Fruit fly (Drosophila melanogaster) whole organism, embryonic: ENCODE results near the gene Drsl2.

Source experiments
- Atf6 ChIP-seq: fragments of 200-800 bp; sonication (Bioruptor generic); IDR thresholded peaks from 2 replicates; pipeline ENCODE4 v1.3.6; 2022; ENCODE audit warnings: missing biosample characterization, missing genetic modification characterization
- CG11247 ChIP-seq: fragments of 200-800 bp; sonication (Bioruptor generic); IDR thresholded peaks from 2 replicates; pipeline ENCODE4 v1.3.6; 2022; ENCODE audit warnings: missing biosample characterization, missing genetic modification characterization
- CG12391 ChIP-seq: fragments of 200-800 bp; sonication (Bioruptor generic); optimal IDR thresholded peaks from 3 replicates; lab custom pipeline; 2018; ENCODE audit warnings: missing biosample characterization, mild to moderate bottlenecking, missing genetic modification characterization, moderate library complexity
- CG12942 ChIP-seq: fragments of 200-800 bp; sonication (Bioruptor generic); optimal IDR thresholded peaks from 3 replicates; lab custom pipeline; 2016; ENCODE audit warnings: missing biosample characterization, missing genetic modification characterization
- CG17359 ChIP-seq: fragments of 200-800 bp; sonication (Bioruptor generic); optimal IDR thresholded peaks from 3 replicates; lab custom pipeline; 2018; ENCODE audit warnings: missing biosample characterization, mild to moderate bottlenecking, missing genetic modification characterization, moderate library complexity
- CG17912 ChIP-seq: fragments of 200-800 bp; sonication (Bioruptor generic); optimal IDR thresholded peaks from 2 replicates; lab custom pipeline; 2018; ENCODE audit warnings: missing biosample characterization, mild to moderate bottlenecking, missing genetic modification characterization
- CG18599 ChIP-seq: fragments of 200-800 bp; sonication (Bioruptor generic); optimal IDR thresholded peaks from 3 replicates; lab custom pipeline; 2017; ENCODE audit warnings: missing biosample characterization, missing genetic modification characterization, mild to moderate bottlenecking, moderate library complexity, missing genetic modification reagents
- CG3995 ChIP-seq: fragments of 200-800 bp; sonication (Bioruptor generic); optimal IDR thresholded peaks from 3 replicates; lab custom pipeline; 2016; ENCODE audit warnings: missing biosample characterization, missing genetic modification characterization
- CG4328 ChIP-seq: fragments of 200-800 bp; sonication (Bioruptor generic); optimal IDR thresholded peaks from 3 replicates; lab custom pipeline; 2017; ENCODE audit warnings: missing biosample characterization, missing genetic modification reagents, missing genetic modification characterization
- CG4424 ChIP-seq: fragments of 200-800 bp; sonication (Bioruptor generic); optimal IDR thresholded peaks from 3 replicates; lab custom pipeline; 2016; ENCODE audit warnings: missing biosample characterization, missing genetic modification characterization
- CG8944 ChIP-seq: fragments of 200-800 bp; sonication (Bioruptor generic); optimal IDR thresholded peaks from 3 replicates; lab custom pipeline; 2016; ENCODE audit warnings: missing biosample characterization, missing genetic modification characterization
- CG9797 ChIP-seq: fragments of 200-800 bp; sonication (Bioruptor generic); optimal IDR thresholded peaks from 3 replicates; lab custom pipeline; 2018; ENCODE audit warnings: missing biosample characterization, mild to moderate bottlenecking, missing genetic modification characterization
- Eip74EF ChIP-seq, 2 experiments: fragments of 200-800 bp in 1 of 2; fragments of >200 bp in 1 of 2; sonication (Bioruptor generic) in 1 of 2; optimal IDR thresholded peaks; 2 replicates each; lab custom pipeline; 2017 to 2019; ENCODE audit warnings: missing biosample characterization in 2 of 2, missing genetic modification characterization in 2 of 2, mild to moderate bottlenecking in 1 of 2, moderate library complexity in 1 of 2
- Ets65A ChIP-seq: fragments of 200-800 bp; sonication (Bioruptor generic); peaks from one replicate; lab custom pipeline; 2016; ENCODE audit warnings: missing biosample characterization, missing genetic modification characterization
- HLH4C ChIP-seq: fragments of 200-800 bp; sonication (Bioruptor generic); IDR thresholded peaks from 3 replicates; pipeline ENCODE4 v1.3.6; 2022; ENCODE audit warnings: missing biosample characterization, missing genetic modification characterization; ENCODE audit not compliant: partially characterized antibody
- Hr51 ChIP-seq, 2 experiments: fragments of 200-800 bp; sonication (Bioruptor generic); optimal IDR thresholded peaks; 2 replicates in 1 of 2; 3 replicates in 1 of 2; lab custom pipeline; 2016 to 2018; ENCODE audit warnings: missing biosample characterization in 2 of 2, missing genetic modification characterization in 2 of 2, mild to moderate bottlenecking in 1 of 2, moderate library complexity in 1 of 2
- NFAT ChIP-seq: fragments of 200-800 bp; sonication (Bioruptor generic); IDR thresholded peaks from 2 replicates; pipeline ENCODE4 v1.3.6; 2022; ENCODE audit warnings: missing biosample characterization, missing genetic modification characterization
- Oaz ChIP-seq: fragments of 200-800 bp; sonication (Bioruptor generic); IDR thresholded peaks from 2 replicates; pipeline ENCODE4 v1.3.6; 2022; ENCODE audit warnings: missing biosample characterization, missing genetic modification characterization
- Rx ChIP-seq: fragments of 200-800 bp; sonication (Bioruptor generic); IDR thresholded peaks from 2 replicates; pipeline ENCODE4 v1.3.6; 2022; ENCODE audit warnings: missing biosample characterization, missing genetic modification characterization
- Sry-β ChIP-seq: fragments of 200-800 bp; sonication (Bioruptor generic); optimal IDR thresholded peaks from 2 replicates; lab custom pipeline; 2018; ENCODE audit warnings: missing biosample characterization, mild to moderate bottlenecking, missing genetic modification characterization, moderate library complexity
- Ssrp ChIP-seq: fragments of 200-800 bp; sonication (Bioruptor generic); optimal IDR thresholded peaks from 2 replicates; lab custom pipeline; 2018; ENCODE audit warnings: missing biosample characterization, mild to moderate bottlenecking, missing genetic modification characterization, moderate library complexity
- bsh ChIP-seq, 2 experiments: fragments of 200-800 bp; sonication (Bioruptor generic); optimal IDR thresholded peaks; 2 replicates each; lab custom pipeline; 2017 to 2018; ENCODE audit warnings: mild to moderate bottlenecking in 2 of 2, missing biosample characterization in 2 of 2, missing genetic modification characterization in 2 of 2, moderate library complexity in 1 of 2
- cad ChIP-seq: fragments of >200 bp; optimal IDR thresholded peaks from 2 replicates; lab custom pipeline; 2017; ENCODE audit warnings: missing biosample characterization, missing genetic modification characterization
- caup ChIP-seq: fragments of 200-800 bp; sonication (Bioruptor generic); optimal IDR thresholded peaks from 3 replicates; lab custom pipeline; 2017; ENCODE audit warnings: missing biosample characterization, mild to moderate bottlenecking, missing genetic modification characterization, moderate library complexity; ENCODE audit not compliant: severe bottlenecking
- croc ChIP-seq: fragments of 200-800 bp; sonication (Bioruptor generic); conservative IDR thresholded peaks from 3 replicates; pipeline ENCODE4 v1.3.6; 2022; ENCODE audit warnings: missing biosample characterization, missing genetic modification characterization
- danr ChIP-seq: fragments of 200-800 bp; sonication (Bioruptor generic); IDR thresholded peaks from 2 replicates; pipeline ENCODE4 v1.3.6; 2022; ENCODE audit warnings: missing biosample characterization, missing genetic modification characterization
- dati ChIP-seq: fragments of 200-800 bp; sonication (Bioruptor generic); IDR thresholded peaks from 2 replicates; pipeline ENCODE4 v1.3.6; 2022; ENCODE audit warnings: missing biosample characterization, missing genetic modification characterization
- disco-r ChIP-seq: fragments of 200-800 bp; sonication (Bioruptor generic); optimal IDR thresholded peaks from 2 replicates; lab custom pipeline; 2016; ENCODE audit warnings: missing biosample characterization, missing genetic modification characterization
- esg ChIP-seq: fragments of 200-800 bp; sonication (Bioruptor generic); conservative IDR thresholded peaks from 2 replicates; pipeline ENCODE4 v1.3.6; 2022; ENCODE audit warnings: missing biosample characterization, missing genetic modification characterization
- ewg ChIP-seq: fragments of 200-800 bp; sonication (Bioruptor generic); optimal IDR thresholded peaks from 3 replicates; lab custom pipeline; 2017; ENCODE audit warnings: mild to moderate bottlenecking, missing biosample characterization, missing genetic modification reagents, missing genetic modification characterization
- maf-S ChIP-seq: fragments of 200-800 bp; sonication (Bioruptor generic); optimal IDR thresholded peaks from 2 replicates; lab custom pipeline; 2016; ENCODE audit warnings: missing biosample characterization, missing genetic modification characterization
- odd ChIP-seq: fragments of 200-800 bp; sonication (Bioruptor generic); optimal IDR thresholded peaks from 2 replicates; lab custom pipeline; 2017; ENCODE audit warnings: missing biosample characterization, mild to moderate bottlenecking, missing genetic modification characterization
- otp ChIP-seq: fragments of 200-800 bp; sonication (Bioruptor generic); IDR thresholded peaks from 3 replicates; pipeline ENCODE4, ENCODE4 v1.3.6; 2022; ENCODE audit warnings: missing biosample characterization, missing genetic modification characterization
- pros ChIP-seq: fragments of 200-800 bp; sonication (Bioruptor generic); optimal IDR thresholded peaks from 3 replicates; lab custom pipeline; 2019; ENCODE audit warnings: missing biosample characterization, mild to moderate bottlenecking, missing genetic modification characterization, moderate library complexity
- tap ChIP-seq: fragments of 200-800 bp; optimal IDR thresholded peaks from 3 replicates; lab custom pipeline; 2019; ENCODE audit warnings: missing biosample characterization, mild to moderate bottlenecking, missing genetic modification characterization, moderate library complexity
- tx ChIP-seq: fragments of 200-800 bp; sonication (Bioruptor generic); optimal IDR thresholded peaks from 2 replicates; lab custom pipeline; 2016; ENCODE audit warnings: missing biosample characterization, missing genetic modification characterization
- wor ChIP-seq: fragments of 200-800 bp; sonication (Bioruptor generic); IDR thresholded peaks from 2 replicates; pipeline ENCODE4 v1.3.6; 2022; ENCODE audit warnings: missing biosample characterization, missing genetic modification characterization
- z ChIP-seq: fragments of 200-800 bp; sonication (Bioruptor generic); IDR thresholded peaks from 3 replicates; pipeline ENCODE4 v1.3.6; 2022; ENCODE audit warnings: missing biosample characterization, missing genetic modification characterization

Gene Drsl2

DNA sequence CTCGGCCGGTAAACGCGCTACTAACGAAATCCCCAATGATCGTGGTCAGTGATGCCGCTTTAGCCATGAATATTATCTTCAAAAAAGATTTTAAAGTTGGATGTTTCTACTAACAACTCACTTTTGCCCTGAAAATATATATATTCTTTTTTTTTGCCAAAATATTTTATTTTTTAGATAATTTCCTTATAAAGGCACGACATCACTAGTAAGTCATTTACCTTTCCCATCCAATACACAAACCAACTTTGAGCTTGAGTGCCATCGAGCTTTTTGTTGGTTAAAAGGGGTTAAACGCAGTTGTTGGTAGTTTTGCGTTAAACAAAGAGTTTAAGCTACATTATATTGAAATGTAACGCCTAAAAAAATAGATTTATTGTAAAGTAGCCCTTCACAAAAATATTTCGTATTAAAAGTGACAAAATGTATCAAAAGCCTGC, 11.0 kb upstream of the Drsl2 start, which contains the start of gene CG14968 (continued):
- TF ChIP-seq CG4328 (GFP tag; lab: Kevin White, UChicago) (peak; percentile 57), Ets65A (peak; percentile 92), CG9797 (GFP tag; lab: Kevin White, UChicago) (no peak), CG8944 (GFP tag; lab: Kevin White, UChicago) (peak; percentile 34), maf-S (GFP tag; lab: Kevin White, UChicago) (peak; percentile 51), CG11247 (peak; percentile 97), croc (GFP tag; lab: Robert Waterston, UW) (peak; percentile 77), pros (GFP tag; lab: Kevin White, UChicago) (no peak), CG17912 (GFP tag; lab: Kevin White, UChicago) (peak; percentile 76), Eip74EF (GFP tag; optimal IDR thresholded peaks at IDR 0.05; lab: Kevin White, UChicago) (peak in 1 of 2 experiments; percentile 85), cad (GFP tag; lab: Kevin White, UChicago) (no peak), CG3995 (GFP tag; lab: Kevin White, UChicago) (peak; percentile 52), esg (peak; percentile 95), CG12391 (tag; lab: Kevin White, UChicago) (peak; percentile 96), danr (peak; percentile 81), Sry-β (GFP tag; lab: Kevin White, UChicago) (peak; percentile 93), dati (GFP tag; lab: Robert Waterston, UW) (peak; percentile 90), CG4424 (peak; percentile 93), NFAT (peak; percentile 96), otp (GFP tag; lab: Robert Waterston, UW) (peak; percentile 93), wor (GFP tag; lab: Robert Waterston, UW) (peak; percentile 87), z (GFP tag; lab: Robert Waterston, UW) (peak; percentile 62; the same call in 1 of the 3 replicates), Hr51 (GFP tag; optimal IDR thresholded peaks at IDR 0.05; lab: Kevin White, UChicago) (peak; percentile 61 to 97), Atf6 (GFP tag; lab: Robert Waterston, UW) (peak; percentile 97), disco-r (GFP tag; lab: Kevin White, UChicago) (peak; percentile 24), Rx (GFP tag; lab: Robert Waterston, UW) (peak; percentile 90), HLH4C (no peak), ewg (GFP tag; lab: Kevin White, UChicago) (peak; percentile 80), CG17359 (tag; lab: Kevin White, UChicago) (peak; percentile 98), bsh (GFP tag; optimal IDR thresholded peaks at IDR 0.05; lab: Kevin White, UChicago) (peak; percentile 70 to 95), odd (GFP tag; lab: Kevin White, UChicago) (peak; percentile 88), CG12942 (peak; percentile 92), CG18599 (GFP tag; lab: Kevin White, UChicago) (peak; percentile 97), Oaz (GFP tag; lab: Robert Waterston, UW) (peak; percentile 96), Ssrp (peak; percentile 92), tap (tag; lab: Kevin White, UChicago) (peak; percentile 91), tx (GFP tag; lab: Kevin White, UChicago) (peak; percentile 48), caup (GFP tag; lab: Kevin White, UChicago) (peak; percentile 96)
